Worm (Caenorhabditis elegans) whole organism, L2 larva: ENCODE results near the gene T22E5.6.

Source experiments
- elt-1 ChIP-seq: fragments of 150-350 bp; optimal IDR thresholded peaks from 2 replicates; lab custom pipeline; 2014; ENCODE audit warnings: missing biosample characterization, missing genetic modification characterization
- lin-13 ChIP-seq: fragments of 150-350 bp; optimal IDR thresholded peaks from 2 replicates; lab custom pipeline; 2014; ENCODE audit warnings: missing biosample characterization, missing genetic modification reagents, missing genetic modification characterization
- lin-39 ChIP-seq: fragments of 150-350 bp; optimal IDR thresholded peaks from 2 replicates; lab custom pipeline; 2014; ENCODE audit warnings: missing biosample characterization, missing genetic modification reagents, missing genetic modification characterization
- lsy-2 ChIP-seq, 2 experiments: fragments of 150-350 bp in 1 of 2; sonication (generic microtip) in 1 of 2; optimal IDR thresholded peaks; 2 replicates each; lab custom pipeline; 2014 to 2017; ENCODE audit warnings: missing biosample characterization in 2 of 2, missing genetic modification characterization in 2 of 2
- mbf-1 ChIP-seq: sonication (generic microtip); optimal IDR thresholded peaks from 2 replicates; lab custom pipeline; 2017; ENCODE audit warnings: missing biosample characterization, missing genetic modification characterization
- nhr-10 ChIP-seq: sonication (generic microtip); optimal IDR thresholded peaks from 2 replicates; lab custom pipeline; 2017; ENCODE audit warnings: missing biosample characterization, missing genetic modification characterization
- peb-1 ChIP-seq: fragments of 150-350 bp; optimal IDR thresholded peaks from 2 replicates; lab custom pipeline; 2014; ENCODE audit warnings: missing biosample characterization, missing genetic modification characterization
- sma-3 ChIP-seq: sonication (generic microtip); optimal IDR thresholded peaks from 2 replicates; lab custom pipeline; 2016; ENCODE audit warnings: missing genetic modification reagents, missing genetic modification characterization, missing compliant biosample characterization
- ztf-11 ChIP-seq: sonication (generic microtip); optimal IDR thresholded peaks from 2 replicates; lab custom pipeline; 2017; ENCODE audit warnings: missing biosample characterization, missing genetic modification characterization

- TF ChIP-seq lin-39 (tag; lab: Kevin White, UChicago): no peak
- TF ChIP-seq elt-1 (tag; lab: Kevin White, UChicago): no peak
- no peak for TF ChIP-seq lsy-2 (tag; optimal IDR thresholded peaks at IDR 0.05; lab: Kevin White, UChicago)
- TF ChIP-seq peb-1 (tag; lab: Kevin White, UChicago): no peak
- TF ChIP-seq lin-13: no peak
- no peak for TF ChIP-seq sma-3 (GFP tag; lab: Kevin White, UChicago)
- no peak for TF ChIP-seq nhr-10 (tag; lab: Kevin White, UChicago)
- no peak for TF ChIP-seq ztf-11 (tag; lab: Kevin White, UChicago)
- TF ChIP-seq mbf-1: no peak
These were observed 13.3 kb upstream of the T22E5.6 start for ce11 chrX:6429552-6429951.
